Worm (Caenorhabditis elegans) whole organism, L3 larva: ENCODE data around the gene C48D1.9.

Experiments
- R02D3.7 ChIP-seq: fragments of 150-350 bp; optimal IDR thresholded peaks from 2 replicates; lab custom pipeline; 2014; ENCODE audit warnings: missing biosample characterization, missing genetic modification characterization
- ZK546.5 ChIP-seq: sonication (generic microtip); optimal IDR thresholded peaks from 2 replicates; lab custom pipeline; 2017; ENCODE audit warnings: missing biosample characterization, missing genetic modification characterization
- aly-2 ChIP-seq: fragments of 150-350 bp; optimal IDR thresholded peaks from 2 replicates; lab custom pipeline; 2014; ENCODE audit warnings: missing biosample characterization, missing genetic modification characterization
- ama-1 ChIP-seq: fragments of 150-350 bp; optimal IDR thresholded peaks from 2 replicates; lab custom pipeline; 2018
- ceh-16 ChIP-seq: sonication (generic microtip); optimal IDR thresholded peaks from 2 replicates; lab custom pipeline; 2017; ENCODE audit warnings: missing biosample characterization, missing genetic modification characterization
- ceh-28 ChIP-seq: fragments of 150-350 bp; optimal IDR thresholded peaks from 2 replicates; lab custom pipeline; 2014; ENCODE audit warnings: missing biosample characterization, missing genetic modification reagents, missing genetic modification characterization
- daf-12 ChIP-seq: fragments of 150-350 bp; optimal IDR thresholded peaks from 2 replicates; lab custom pipeline; 2014; ENCODE audit warnings: missing biosample characterization, missing genetic modification reagents, missing genetic modification characterization
- egl-5 ChIP-seq: fragments of 150-350 bp; optimal IDR thresholded peaks from 2 replicates; lab custom pipeline; 2017; ENCODE audit warnings: missing biosample characterization, missing genetic modification reagents, missing genetic modification characterization, inconsistent platforms
- elt-2 ChIP-seq: sonication (generic microtip); optimal IDR thresholded peaks from 2 replicates; lab custom pipeline; 2016; ENCODE audit warnings: missing genetic modification reagents, mild to moderate bottlenecking, missing genetic modification characterization, missing compliant biosample characterization
- eor-1 ChIP-seq, 2 experiments: fragments of 150-350 bp; optimal IDR thresholded peaks; 2 replicates each; lab custom pipeline; 2014 to 2018; ENCODE audit warnings: missing biosample characterization in 2 of 2, missing genetic modification characterization in 2 of 2
- fkh-10 ChIP-seq: sonication (generic microtip); optimal IDR thresholded peaks from 2 replicates; lab custom pipeline; 2017; ENCODE audit warnings: missing biosample characterization, missing genetic modification reagents, missing genetic modification characterization
- fkh-2 ChIP-seq: fragments of 150-350 bp; optimal IDR thresholded peaks from 2 replicates; lab custom pipeline; 2014; ENCODE audit warnings: missing biosample characterization, missing genetic modification reagents, missing genetic modification characterization
- hmg-11 ChIP-seq: sonication (generic microtip); optimal IDR thresholded peaks from 2 replicates; lab custom pipeline; 2016; ENCODE audit warnings: missing genetic modification characterization, missing compliant biosample characterization
- jun-1 ChIP-seq: fragments of 150-350 bp; optimal IDR thresholded peaks from 2 replicates; lab custom pipeline; 2014; ENCODE audit warnings: missing biosample characterization, missing genetic modification reagents, missing genetic modification characterization
- lin-15B ChIP-seq: fragments of 150-350 bp; optimal IDR thresholded peaks from 2 replicates; lab custom pipeline; 2014; ENCODE audit warnings: missing biosample characterization, missing genetic modification characterization
- lin-39 ChIP-seq: fragments of 150-350 bp; optimal IDR thresholded peaks from 2 replicates; lab custom pipeline; 2018; ENCODE audit warnings: missing biosample characterization, missing genetic modification reagents, missing genetic modification characterization
- lsy-12 ChIP-seq: sonication (generic microtip); optimal IDR thresholded peaks from 2 replicates; lab custom pipeline; 2016; ENCODE audit warnings: mild to moderate bottlenecking, missing genetic modification characterization, missing compliant biosample characterization
- mdl-1 ChIP-seq: fragments of 150-350 bp; optimal IDR thresholded peaks from 2 replicates; lab custom pipeline; 2014; ENCODE audit warnings: missing biosample characterization, missing genetic modification characterization
- mml-1 ChIP-seq: fragments of 150-350 bp; sonication (generic microtip); optimal IDR thresholded peaks from 3 replicates; lab custom pipeline; 2014; ENCODE audit warnings: missing biosample characterization, missing genetic modification characterization
- nfya-1 ChIP-seq: sonication (generic microtip); optimal IDR thresholded peaks from 2 replicates; lab custom pipeline; 2017; ENCODE audit warnings: missing genetic modification characterization, mild to moderate bottlenecking, missing compliant biosample characterization, antibody characterized with exemption, moderate library complexity; ENCODE audit not compliant: insufficient read depth
- nhr-11 ChIP-seq: fragments of 150-350 bp; optimal IDR thresholded peaks from 2 replicates; lab custom pipeline; 2014; ENCODE audit warnings: missing biosample characterization, missing genetic modification characterization
- nhr-237 ChIP-seq: fragments of 150-350 bp; optimal IDR thresholded peaks from 2 replicates; lab custom pipeline; 2014; ENCODE audit warnings: missing biosample characterization, missing genetic modification characterization
- nhr-25 ChIP-seq: sonication (generic microtip); optimal IDR thresholded peaks from 2 replicates; lab custom pipeline; 2017; ENCODE audit warnings: missing biosample characterization, missing genetic modification characterization
- nhr-28 ChIP-seq: fragments of 150-350 bp; optimal IDR thresholded peaks from 2 replicates; lab custom pipeline; 2014; ENCODE audit warnings: missing biosample characterization, missing genetic modification characterization
- nhr-67 ChIP-seq: fragments of 150-350 bp; optimal IDR thresholded peaks from 2 replicates; lab custom pipeline; 2014; ENCODE audit warnings: missing biosample characterization, missing genetic modification characterization
- nhr-77 ChIP-seq: fragments of 150-350 bp; optimal IDR thresholded peaks from 2 replicates; lab custom pipeline; 2014; ENCODE audit warnings: missing biosample characterization, missing genetic modification characterization
- pha-4 ChIP-seq: fragments of 150-350 bp; optimal IDR thresholded peaks from 2 replicates; lab custom pipeline; 2014; ENCODE audit warnings: missing biosample characterization, missing genetic modification reagents, missing genetic modification characterization
- skn-1 ChIP-seq: fragments of 150-350 bp; optimal IDR thresholded peaks from 2 replicates; lab custom pipeline; 2014; ENCODE audit warnings: missing biosample characterization, missing genetic modification characterization
- tbx-2 ChIP-seq: sonication (generic microtip); optimal IDR thresholded peaks from 2 replicates; lab custom pipeline; 2016; ENCODE audit warnings: mild to moderate bottlenecking, missing genetic modification characterization, missing compliant biosample characterization
- unc-62 ChIP-seq: fragments of 150-350 bp; sonication (generic microtip); optimal IDR thresholded peaks from 4 replicates; lab custom pipeline; 2014; ENCODE audit warnings: missing biosample characterization, missing genetic modification reagents, missing genetic modification characterization
- zag-1 ChIP-seq: fragments of 150-350 bp; optimal IDR thresholded peaks from 2 replicates; lab custom pipeline; 2014; ENCODE audit warnings: missing biosample characterization, missing genetic modification characterization
- ztf-11 ChIP-seq: fragments of 150-350 bp; optimal IDR thresholded peaks from 2 replicates; lab custom pipeline; 2014; ENCODE audit warnings: missing biosample characterization, missing genetic modification characterization
- ztf-4 ChIP-seq: fragments of 150-350 bp; optimal IDR thresholded peaks from 2 replicates; lab custom pipeline; 2014; ENCODE audit warnings: missing biosample characterization, missing genetic modification characterization

C48D1.9 gene

DNA sequence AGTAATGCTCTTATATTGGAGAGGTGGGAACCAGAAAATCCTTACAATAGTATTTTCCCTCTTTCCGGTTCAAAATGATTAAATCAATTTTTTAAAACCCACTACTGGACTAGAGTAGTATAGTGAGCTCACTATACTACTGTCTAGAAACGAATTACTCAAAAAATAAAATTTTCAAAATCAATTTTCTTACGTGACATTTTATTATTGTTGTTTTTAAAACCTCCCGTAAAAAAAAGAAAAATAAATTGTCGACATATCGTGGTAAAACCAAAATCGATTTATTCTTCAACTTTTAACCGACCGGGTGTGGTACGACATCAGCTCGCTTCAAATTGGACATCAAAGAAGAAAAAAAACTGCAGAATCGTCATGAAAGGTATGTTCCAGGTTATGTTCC lies 20.0 kb downstream of the C48D1.9 start, which contains the start of gene F58D2.2:
F58D2.2 (plus strand) TSS at position 301 of the 400 bp plus-strand sequence.
- TF ChIP-seq nhr-11 (no peak), nfya-1 (no peak), R02D3.7 (tag; lab: Kevin White, UChicago) (no peak), ama-1 (lab: Kevin White, UChicago) (no peak), daf-12 (tag; lab: Kevin White, UChicago) (no peak), nhr-67 (no peak), lsy-12 (no peak), aly-2 (tag; lab: Kevin White, UChicago) (no peak), ceh-28 (tag; lab: Kevin White, UChicago) (no peak), egl-5 (tag; lab: Kevin White, UChicago) (no peak), ZK546.5 (tag; lab: Kevin White, UChicago) (no peak), eor-1 (tag; optimal IDR thresholded peaks at IDR 0.05; lab: Kevin White, UChicago) (no peak)

DNA sequence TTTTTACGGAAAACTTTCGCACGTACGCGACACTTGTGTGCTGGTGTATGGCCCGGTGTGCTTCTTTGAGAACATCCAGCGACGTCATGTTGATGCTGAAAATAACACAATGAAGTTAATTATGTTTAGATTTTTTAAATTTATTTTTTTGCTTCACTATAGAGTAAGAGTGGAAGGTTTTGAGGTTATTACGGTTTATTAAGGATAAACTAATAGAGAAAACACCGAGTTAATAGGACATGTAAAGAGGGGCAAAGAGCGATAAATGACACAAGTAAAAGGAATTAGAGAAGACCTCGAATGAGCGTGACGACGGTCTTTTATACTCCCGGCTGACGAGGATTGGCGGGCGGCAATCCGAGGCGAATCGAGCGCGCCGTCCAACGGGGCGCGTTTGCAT lies 20.5 kb downstream of the C48D1.9 start, which contains the start of gene F58D2.4:
F58D2.4 (minus strand) TSS at position 101 of the 400 bp plus-strand sequence.
- TF ChIP-seq aly-2 (tag; lab: Kevin White, UChicago) = no peak
- no peak for TF ChIP-seq R02D3.7 (tag; lab: Kevin White, UChicago)
- no peak for TF ChIP-seq ama-1 (lab: Kevin White, UChicago)
- no peak for TF ChIP-seq pha-4 (tag; lab: Kevin White, UChicago)
- TF ChIP-seq, all 47 proteins: peak for 0

- no peak for TF ChIP-seq nhr-237 (tag; lab: Kevin White, UChicago)
- TF ChIP-seq, all 47 proteins: peak for 0
Observed at ce11 chrIV:13180723-13181122, 28.7 kb downstream of the C48D1.9 start, which contains the start of gene F58D2.3. TSS of gene F58D2.3 (minus strand) at chrIV:13180823.

ce11 chrIV:13179295-13179694 lies 30.2 kb downstream of the C48D1.9 start, which contains the start of gene lev-1:
TSS of gene lev-1 (minus strand) at chrIV:13179395.
- TF ChIP-seq ztf-11 (tag; lab: Kevin White, UChicago) = no peak
- no peak for TF ChIP-seq mdl-1
- TF ChIP-seq ZK546.5 (tag; lab: Kevin White, UChicago) = no peak
- TF ChIP-seq zag-1 (tag; lab: Kevin White, UChicago) = no peak
- no peak for TF ChIP-seq nhr-28 (tag; lab: Kevin White, UChicago)
- TF ChIP-seq skn-1 (tag; lab: Kevin White, UChicago) = no peak
- TF ChIP-seq unc-62 (GFP tag; lab: Kevin White, UChicago) = no peak
- TF ChIP-seq fkh-2 = no peak
- no peak for TF ChIP-seq mml-1 (tag; lab: Kevin White, UChicago)
- no peak for TF ChIP-seq ceh-28 (tag; lab: Kevin White, UChicago)
- TF ChIP-seq nhr-77 (tag; lab: Kevin White, UChicago) = no peak
- TF ChIP-seq daf-12 (tag; lab: Kevin White, UChicago) = no peak
- TF ChIP-seq tbx-2 (tag; lab: Kevin White, UChicago) = no peak
- TF ChIP-seq pha-4 (tag; lab: Kevin White, UChicago) = no peak

ce11 chrIV:13173359-13173758 lies 36.1 kb downstream of the C48D1.9 start:
- TF ChIP-seq ama-1 (lab: Kevin White, UChicago) (no peak), eor-1 (tag; optimal IDR thresholded peaks at IDR 0.05; lab: Kevin White, UChicago) (no peak), ceh-16 (tag; lab: Kevin White, UChicago) (no peak), jun-1 (tag; lab: Kevin White, UChicago) (no peak), ceh-28 (tag; lab: Kevin White, UChicago) (no peak), nhr-25 (no peak), lin-39 (no peak), daf-12 (tag; lab: Kevin White, UChicago) (no peak), fkh-10 (GFP tag; lab: Kevin White, UChicago) (no peak), aly-2 (tag; lab: Kevin White, UChicago) (no peak), elt-2 (no peak), lin-15B (no peak), hmg-11 (tag; lab: Kevin White, UChicago) (no peak), nhr-237 (tag; lab: Kevin White, UChicago) (no peak), nfya-1 (no peak), zag-1 (tag; lab: Kevin White, UChicago) (no peak), nhr-67 (no peak), ztf-4 (tag; lab: Kevin White, UChicago) (no peak)
